Fruit fly (Drosophila melanogaster) whole organism, embryonic: ENCODE results near the gene Act79B.

Experiments used
- ATbp ChIP-seq: fragments of 200-800 bp; sonication (Bioruptor generic); optimal IDR thresholded peaks from 2 replicates; lab custom pipeline; 2017; ENCODE audit warnings: missing biosample characterization, mild to moderate bottlenecking, missing genetic modification characterization, missing genetic modification reagents
- Aef1 ChIP-seq: fragments of 200-800 bp; sonication (Bioruptor generic); IDR thresholded peaks from 3 replicates; pipeline ENCODE4 v1.3.6; 2022; ENCODE audit warnings: missing biosample characterization, missing genetic modification characterization
- Bdp1 ChIP-seq: fragments of 200-800 bp; sonication (Bioruptor generic); optimal IDR thresholded peaks from 3 replicates; lab custom pipeline; 2016; ENCODE audit warnings: missing biosample characterization, missing genetic modification characterization
- Blimp-1 ChIP-seq: fragments of 200-800 bp; sonication (Bioruptor generic); optimal IDR thresholded peaks from 3 replicates; lab custom pipeline; 2018; ENCODE audit warnings: missing biosample characterization, missing genetic modification characterization, mild to moderate bottlenecking, moderate library complexity, missing genetic modification reagents
- CG10147 ChIP-seq: fragments of 200-800 bp; sonication (Bioruptor generic); optimal IDR thresholded peaks from 2 replicates; lab custom pipeline; 2019; ENCODE audit warnings: missing biosample characterization, mild to moderate bottlenecking, missing genetic modification characterization, moderate library complexity
- CG10274 ChIP-seq: fragments of 200-800 bp; sonication (Bioruptor generic); optimal IDR thresholded peaks from 3 replicates; lab custom pipeline; 2017; ENCODE audit warnings: missing biosample characterization, mild to moderate bottlenecking, missing genetic modification characterization
- CG13287 ChIP-seq: fragments of 200-800 bp; sonication (Bioruptor generic); IDR thresholded peaks from 2 replicates; pipeline ENCODE4 v1.3.6; 2022; ENCODE audit warnings: missing biosample characterization, missing genetic modification characterization; ENCODE audit not compliant: partially characterized antibody
- CG14965 ChIP-seq: fragments of 200-800 bp; sonication (Bioruptor generic); optimal IDR thresholded peaks from 2 replicates; lab custom pipeline; 2016; ENCODE audit warnings: missing biosample characterization, missing genetic modification characterization, borderline replicate concordance
- CG1603 ChIP-seq: fragments of 200-800 bp; sonication (Bioruptor generic); optimal IDR thresholded peaks from 2 replicates; lab custom pipeline; 2019; ENCODE audit warnings: missing biosample characterization, mild to moderate bottlenecking, missing genetic modification characterization, moderate library complexity
- CG16779 ChIP-seq: fragments of 200-800 bp; sonication (Bioruptor generic); IDR thresholded peaks from 2 replicates; pipeline ENCODE4 v1.3.6; 2022; ENCODE audit warnings: missing biosample characterization, missing genetic modification characterization
- CG17568 ChIP-seq: fragments of 200-800 bp; sonication (Bioruptor generic); optimal IDR thresholded peaks from 2 replicates; lab custom pipeline; 2018; ENCODE audit warnings: missing biosample characterization, mild to moderate bottlenecking, missing genetic modification characterization, moderate library complexity
- CG17829 ChIP-seq: fragments of 200-800 bp; optimal IDR thresholded peaks from 2 replicates; lab custom pipeline; 2019; ENCODE audit warnings: missing biosample characterization, mild to moderate bottlenecking, missing genetic modification characterization, moderate library complexity
- CG2202 ChIP-seq: fragments of 200-800 bp; sonication (Bioruptor generic); optimal IDR thresholded peaks from 2 replicates; lab custom pipeline; 2018; ENCODE audit warnings: missing biosample characterization, mild to moderate bottlenecking, missing genetic modification characterization
- CG2678 ChIP-seq: fragments of 200-800 bp; sonication (Bioruptor generic); optimal IDR thresholded peaks from 3 replicates; lab custom pipeline; 2019; ENCODE audit warnings: missing biosample characterization, mild to moderate bottlenecking, missing genetic modification characterization, moderate library complexity
- CG2712 ChIP-seq: fragments of 200-800 bp; optimal IDR thresholded peaks from 3 replicates; lab custom pipeline; 2019; ENCODE audit warnings: missing biosample characterization, mild to moderate bottlenecking, missing genetic modification characterization, moderate library complexity
- CG2875 ChIP-seq: fragments of 200-800 bp; sonication (Bioruptor generic); optimal IDR thresholded peaks from 2 replicates; lab custom pipeline; 2017; ENCODE audit warnings: missing biosample characterization, mild to moderate bottlenecking, missing genetic modification characterization, missing genetic modification reagents
- CG2889 ChIP-seq: fragments of 200-800 bp; sonication (Bioruptor generic); IDR thresholded peaks from 3 replicates; pipeline ENCODE4 v1.3.6; 2022; ENCODE audit warnings: missing biosample characterization, missing genetic modification characterization
- CG3838 ChIP-seq: fragments of 200-800 bp; sonication (Bioruptor generic); optimal IDR thresholded peaks from 3 replicates; lab custom pipeline; 2016; ENCODE audit warnings: missing biosample characterization, missing genetic modification characterization
- CG42726 ChIP-seq: fragments of 200-800 bp; sonication (Bioruptor generic); IDR thresholded peaks from 2 replicates; pipeline ENCODE4 v1.3.6; 2022; ENCODE audit warnings: missing biosample characterization, missing genetic modification characterization; ENCODE audit not compliant: partially characterized antibody
- CG43689 ChIP-seq: fragments of 200-800 bp; sonication (Bioruptor generic); IDR thresholded peaks from 2 replicates; pipeline ENCODE4 v1.3.6; 2022; ENCODE audit warnings: missing biosample characterization, missing genetic modification characterization
- CG4820 ChIP-seq: fragments of 200-800 bp; sonication (Bioruptor generic); optimal IDR thresholded peaks from 3 replicates; lab custom pipeline; 2016; ENCODE audit warnings: missing biosample characterization, missing genetic modification characterization
- CG6854 ChIP-seq: fragments of 200-800 bp; sonication (Bioruptor generic); optimal IDR thresholded peaks from 3 replicates; lab custom pipeline; 2017; ENCODE audit warnings: missing biosample characterization, mild to moderate bottlenecking, missing genetic modification characterization
- CG8765 ChIP-seq: fragments of 200-800 bp; sonication (Bioruptor generic); IDR thresholded peaks from 2 replicates; pipeline ENCODE4 v1.3.6; 2022; ENCODE audit warnings: missing biosample characterization, missing genetic modification characterization
- CG9215 ChIP-seq: fragments of 200-800 bp; sonication (Bioruptor generic); IDR thresholded peaks from 2 replicates; pipeline ENCODE4 v1.3.6; 2022; ENCODE audit warnings: missing biosample characterization, missing genetic modification characterization
- CG9609 ChIP-seq: fragments of 200-800 bp; sonication (Bioruptor generic); optimal IDR thresholded peaks from 3 replicates; lab custom pipeline; 2016; ENCODE audit warnings: missing biosample characterization, missing genetic modification characterization
- CG9797 ChIP-seq: fragments of 200-800 bp; sonication (Bioruptor generic); optimal IDR thresholded peaks from 3 replicates; lab custom pipeline; 2018; ENCODE audit warnings: missing biosample characterization, mild to moderate bottlenecking, missing genetic modification characterization
- Drgx ChIP-seq: fragments of 200-800 bp; sonication (Bioruptor generic); IDR thresholded peaks from 2 replicates; pipeline ENCODE4 v1.3.6; 2022; ENCODE audit warnings: missing biosample characterization, missing genetic modification characterization
- Kr ChIP-seq: fragments of 200-800 bp; sonication (Bioruptor generic); optimal IDR thresholded peaks from 2 replicates; lab custom pipeline; 2017; ENCODE audit warnings: missing biosample characterization, mild to moderate bottlenecking, missing genetic modification characterization
- MESR4 ChIP-seq: fragments of 200-800 bp; sonication (Bioruptor generic); optimal IDR thresholded peaks from 2 replicates; lab custom pipeline; 2018; ENCODE audit warnings: missing biosample characterization, mild to moderate bottlenecking, missing genetic modification characterization, moderate library complexity
- Max ChIP-seq: fragments of 200-800 bp; sonication (Bioruptor generic); optimal IDR thresholded peaks from 2 replicates; lab custom pipeline; 2016; ENCODE audit warnings: missing biosample characterization, mild to moderate bottlenecking, missing genetic modification characterization
- Meics ChIP-seq: fragments of 200-800 bp; sonication (Bioruptor generic); optimal IDR thresholded peaks from 2 replicates; lab custom pipeline; 2017; ENCODE audit warnings: missing biosample characterization, mild to moderate bottlenecking, missing genetic modification characterization
- NC2α ChIP-seq: fragments of 200-800 bp; sonication (Bioruptor generic); optimal IDR thresholded peaks from 2 replicates; lab custom pipeline; 2016; ENCODE audit warnings: missing biosample characterization, missing genetic modification characterization
- Nf-YC ChIP-seq: fragments of 200-800 bp; optimal IDR thresholded peaks from 3 replicates; lab custom pipeline; 2019; ENCODE audit warnings: missing biosample characterization, mild to moderate bottlenecking, missing genetic modification characterization, moderate library complexity
- Scr ChIP-seq: fragments of 200-800 bp; sonication (Bioruptor generic); IDR thresholded peaks from 2 replicates; pipeline ENCODE4 v1.3.6; 2022; ENCODE audit warnings: missing biosample characterization, missing genetic modification characterization; ENCODE audit not compliant: partially characterized antibody
- ash1 ChIP-seq: fragments of 200-800 bp; sonication (Bioruptor generic); optimal IDR thresholded peaks from 2 replicates; lab custom pipeline; 2018; ENCODE audit warnings: missing biosample characterization, mild to moderate bottlenecking, missing genetic modification characterization
- cas ChIP-seq: fragments of 200-800 bp; sonication (Bioruptor generic); IDR thresholded peaks from 2 replicates; pipeline ENCODE4 v1.3.6; 2022; ENCODE audit warnings: missing biosample characterization, missing genetic modification characterization
- chn ChIP-seq: fragments of 200-800 bp; sonication (Bioruptor generic); optimal IDR thresholded peaks from 2 replicates; lab custom pipeline; 2016; ENCODE audit warnings: missing biosample characterization, missing genetic modification characterization
- ci ChIP-seq: fragments of 200-800 bp; sonication (Bioruptor generic); IDR thresholded peaks from 3 replicates; pipeline ENCODE4 v1.3.6; 2022; ENCODE audit warnings: missing biosample characterization, missing genetic modification characterization
- gcm2 ChIP-seq: fragments of 200-800 bp; sonication (Bioruptor generic); optimal IDR thresholded peaks from 2 replicates; lab custom pipeline; 2016; ENCODE audit warnings: missing biosample characterization, missing genetic modification characterization
- gro ChIP-seq: fragments of 200-800 bp; sonication (Bioruptor generic); optimal IDR thresholded peaks from 2 replicates; lab custom pipeline; 2016; ENCODE audit warnings: missing biosample characterization, missing genetic modification characterization
- hkb ChIP-seq, 2 experiments: fragments of 200-800 bp in 1 of 2; fragments of >200 bp in 1 of 2; sonication (Bioruptor generic) in 1 of 2; IDR thresholded peaks in 1 of 2; optimal IDR thresholded peaks in 1 of 2; 2 replicates each; pipeline versions ENCODE4 v1.3.6 to Lab custom; 2017 to 2022; ENCODE audit warnings: missing biosample characterization in 1 of 2, missing genetic modification characterization in 1 of 2
- jumu ChIP-seq: fragments of 200-800 bp; sonication (Bioruptor generic); optimal IDR thresholded peaks from 3 replicates; lab custom pipeline; 2016; ENCODE audit warnings: missing biosample characterization, missing genetic modification characterization
- pb ChIP-seq: fragments of 200-800 bp; sonication (Bioruptor generic); optimal IDR thresholded peaks from 3 replicates; lab custom pipeline; 2016; ENCODE audit warnings: missing biosample characterization, missing genetic modification characterization
- pho ChIP-seq: fragments of 200-800 bp; sonication (Bioruptor generic); optimal IDR thresholded peaks from 2 replicates; lab custom pipeline; 2016; ENCODE audit warnings: missing biosample characterization, missing genetic modification characterization
- phol ChIP-seq: fragments of 200-800 bp; sonication (Bioruptor generic); optimal IDR thresholded peaks from 3 replicates; lab custom pipeline; 2018; ENCODE audit warnings: missing biosample characterization, mild to moderate bottlenecking, missing genetic modification characterization, moderate library complexity
- salm ChIP-seq: fragments of 200-800 bp; sonication (Bioruptor generic); optimal IDR thresholded peaks from 2 replicates; lab custom pipeline; 2018; ENCODE audit warnings: missing biosample characterization, mild to moderate bottlenecking, missing genetic modification characterization
- slou ChIP-seq: fragments of 200-800 bp; sonication (Bioruptor generic); optimal IDR thresholded peaks from 3 replicates; lab custom pipeline; 2016; ENCODE audit warnings: missing biosample characterization, missing genetic modification characterization
- tap ChIP-seq: fragments of 200-800 bp; optimal IDR thresholded peaks from 3 replicates; lab custom pipeline; 2019; ENCODE audit warnings: missing biosample characterization, mild to moderate bottlenecking, missing genetic modification characterization, moderate library complexity
- unpg ChIP-seq: fragments of 200-800 bp; sonication (Bioruptor generic); optimal IDR thresholded peaks from 3 replicates; lab custom pipeline; 2018; ENCODE audit warnings: missing biosample characterization, mild to moderate bottlenecking, missing genetic modification characterization, moderate library complexity
- zfh2 ChIP-seq: fragments of 200-800 bp; sonication (Bioruptor generic); optimal IDR thresholded peaks from 2 replicates; lab custom pipeline; 2016; ENCODE audit warnings: missing biosample characterization, missing genetic modification characterization

Act79B gene

DNA sequence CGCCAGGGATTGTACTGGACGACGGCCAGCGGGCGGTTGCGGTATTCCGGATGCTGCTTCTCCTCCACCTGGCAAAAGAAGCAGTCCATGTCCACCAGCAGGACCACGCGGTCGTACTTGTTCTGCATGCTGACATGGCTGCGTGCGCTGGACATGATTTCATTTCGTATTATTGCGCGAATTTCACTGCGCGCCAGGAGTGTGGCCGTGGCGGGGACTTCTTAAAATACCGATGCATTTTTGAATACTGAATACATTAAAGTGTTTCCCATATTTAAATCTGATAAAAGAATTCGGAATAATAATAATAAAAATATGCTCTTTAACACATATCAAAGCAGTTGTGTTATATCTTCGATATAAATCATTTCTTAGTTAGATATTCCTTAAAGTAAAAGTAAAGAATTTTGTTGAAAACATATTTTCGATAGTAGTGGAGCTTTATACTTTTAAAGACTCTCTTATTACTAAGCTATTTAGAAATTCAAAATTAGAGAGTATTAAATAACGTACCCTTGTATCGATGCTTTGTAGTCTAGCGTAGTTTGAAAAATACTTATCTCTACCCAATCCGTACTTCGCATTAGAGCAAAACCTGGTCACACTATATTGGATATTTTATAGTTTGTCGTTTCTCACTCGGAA, 43.3 kb upstream of the Act79B start, which contains the start of the genes PolH and CG14562 (continued):
- no peak for TF ChIP-seq hkb (optimal IDR thresholded peaks at IDR 0.05; lab: Kevin White, UChicago)
- TF ChIP-seq hkb (GFP tag; IDR thresholded peaks at IDR 0.05; lab: Robert Waterston, UW): no peak
- no peak; the same call in 1 of the 2 replicates for TF ChIP-seq CG42726 (GFP tag; lab: Robert Waterston, UW)
- TF ChIP-seq CG43689 (GFP tag; lab: Robert Waterston, UW): no peak
- no peak for TF ChIP-seq CG9215 (GFP tag; lab: Robert Waterston, UW)
- TF ChIP-seq CG17568 (GFP tag; lab: Kevin White, UChicago): no peak
- no peak for TF ChIP-seq NC2α
- no peak for TF ChIP-seq CG6854 (GFP tag; lab: Kevin White, UChicago)
- TF ChIP-seq CG10274 (GFP tag; lab: Kevin White, UChicago): no peak
- no peak for TF ChIP-seq gro (GFP tag; lab: Kevin White, UChicago)
- no peak for TF ChIP-seq Bdp1 (GFP tag; lab: Kevin White, UChicago)
- no peak for TF ChIP-seq CG17829 (tag; lab: Kevin White, UChicago)
- TF ChIP-seq Scr: no peak
- peak; percentile 74 for TF ChIP-seq CG9797 (GFP tag; lab: Kevin White, UChicago)
- TF ChIP-seq cas: no peak
- no peak for TF ChIP-seq CG2678 (tag; lab: Kevin White, UChicago)
- TF ChIP-seq jumu (GFP tag; lab: Kevin White, UChicago): no peak
- TF ChIP-seq CG3838 (GFP tag; lab: Kevin White, UChicago): no peak
- TF ChIP-seq slou (GFP tag; lab: Kevin White, UChicago): no peak
- no peak for TF ChIP-seq Blimp-1 (GFP tag; lab: Kevin White, UChicago)
- no peak for TF ChIP-seq ash1 (GFP tag; lab: Kevin White, UChicago)
- TF ChIP-seq CG2712 (tag; lab: Kevin White, UChicago): peak; percentile 10
- TF ChIP-seq pb (GFP tag; lab: Kevin White, UChicago): no peak
- no peak for TF ChIP-seq CG1603 (tag; lab: Kevin White, UChicago)
- no peak for TF ChIP-seq gcm2
- TF ChIP-seq tap: no peak
- no peak for TF ChIP-seq CG2889 (GFP tag; lab: Robert Waterston, UW)
- TF ChIP-seq Meics (GFP tag; lab: Kevin White, UChicago): no peak
- no peak for TF ChIP-seq CG9609
- TF ChIP-seq ATbp (GFP tag; lab: Kevin White, UChicago): no peak
- no peak for TF ChIP-seq unpg (GFP tag; lab: Kevin White, UChicago)
- TF ChIP-seq Drgx: no peak
- no peak for TF ChIP-seq Max (GFP tag; lab: Kevin White, UChicago)
- no peak for TF ChIP-seq CG8765 (GFP tag; lab: Robert Waterston, UW)
- TF ChIP-seq CG4820 (GFP tag; lab: Kevin White, UChicago): no peak
- peak; percentile 36 for TF ChIP-seq phol (tag; lab: Kevin White, UChicago)
- TF ChIP-seq salm (tag; lab: Kevin White, UChicago): no peak
- TF ChIP-seq Nf-YC: no peak
- TF ChIP-seq MESR4 (GFP tag; lab: Kevin White, UChicago): peak; percentile 11
- TF ChIP-seq CG13287: no peak
- no peak for TF ChIP-seq CG2875
- TF ChIP-seq chn (GFP tag; lab: Kevin White, UChicago): no peak
- TF ChIP-seq CG16779 (GFP tag; lab: Robert Waterston, UW): no peak
- no peak for TF ChIP-seq pho (GFP tag; lab: Kevin White, UChicago)
- no peak for TF ChIP-seq CG14965
- TF ChIP-seq CG10147 (GFP tag; lab: Kevin White, UChicago): no peak
- no peak for TF ChIP-seq ci
- TF ChIP-seq zfh2: no peak
- no peak for TF ChIP-seq CG2202 (tag; lab: Kevin White, UChicago)
- no peak for TF ChIP-seq Aef1 (GFP tag; lab: Robert Waterston, UW)
- TF ChIP-seq Kr: no peak
